Fruit fly (Drosophila melanogaster): Measurements from ENCODE around the gene Hsp22.

- no peak for TF ChIP-seq Dfd (GFP tag; optimal IDR thresholded peaks at IDR 0.05)
- TF ChIP-seq HLH106 (tag; optimal IDR thresholded peaks at IDR 0.05) = peak; percentile 100
- peak; percentile 100 for TF ChIP-seq psq (GFP tag; optimal IDR thresholded peaks at IDR 0.05)
- TF ChIP-seq lola (GFP tag; optimal IDR thresholded peaks at IDR 0.05) = no peak
- TF ChIP-seq Myc (optimal IDR thresholded peaks at IDR 0.05) = no peak
- no peak for TF ChIP-seq pan (optimal IDR thresholded peaks at IDR 0.05)
- peak; percentile 99 for TF ChIP-seq Hr83 (GFP tag; optimal IDR thresholded peaks at IDR 0.05; ENCODE audit: poor library complexity, severe bottlenecking)
- TF ChIP-seq h (GFP tag; optimal IDR thresholded peaks at IDR 0.05) = peak; percentile 100
- TF ChIP-seq Abd-B (GFP tag; optimal IDR thresholded peaks at IDR 0.05) = no peak
- TF ChIP-seq CG9705 (GFP tag; optimal IDR thresholded peaks at IDR 0.05) = peak; percentile 98
- TF ChIP-seq fru (GFP tag; optimal IDR thresholded peaks at IDR 0.05) = peak; percentile 100
- TF ChIP-seq br (GFP tag; optimal IDR thresholded peaks at IDR 0.05) = peak; percentile 100
- TF ChIP-seq CrebA (GFP tag; optimal IDR thresholded peaks at IDR 0.05; ENCODE audit: borderline replicate concordance) = no peak
Observed at dm6 chr3L:9383345-9384075, 10.8 kb downstream of the Hsp22 start, which contains the start of gene Hsp27.

All from whole organism, wandering third instar larva.